Fruit fly (Drosophila melanogaster): ENCODE results near the gene Rim.

Gene Rim

dm6 chr3R:17849178-17849577 lies 67.2 kb downstream of the Rim start (continued):
- TF ChIP-seq Atf-2 (GFP tag; optimal IDR thresholded peaks at IDR 0.05) (no peak), BtbVII (GFP tag; optimal IDR thresholded peaks at IDR 0.05) (peak; percentile 7), zf30C (GFP tag; optimal IDR thresholded peaks at IDR 0.05) (peak; percentile 1), pan (optimal IDR thresholded peaks at IDR 0.05) (no peak), pan (GFP tag; optimal IDR thresholded peaks at IDR 0.05 in 1 of 2, IDR thresholded peaks at IDR 0.05 in 1 of 2) (no peak), trem (tag; optimal IDR thresholded peaks at IDR 0.05) (no peak), GATAe (GFP tag; conservative IDR thresholded peaks at IDR 0.05) (no peak), ac (GFP tag; optimal IDR thresholded peaks at IDR 0.05) (no peak), D (optimal IDR thresholded peaks at IDR 0.05) (no peak), D (GFP tag; optimal IDR thresholded peaks at IDR 0.05) (no peak), nom (GFP tag; optimal IDR thresholded peaks at IDR 0.05) (no peak), fd96Cb (tag; optimal IDR thresholded peaks at IDR 0.05) (no peak), lab (GFP tag; optimal IDR thresholded peaks at IDR 0.05) (peak; percentile 30), CG2678 (tag; optimal IDR thresholded peaks at IDR 0.05) (peak; percentile 59), CG2889 (GFP tag; IDR thresholded peaks at IDR 0.05) (no peak), PHDP (tag; optimal IDR thresholded peaks at IDR 0.05) (peak; percentile 34), CG4820 (GFP tag; optimal IDR thresholded peaks at IDR 0.05) (peak; percentile 4), gt (GFP tag; IDR thresholded peaks at IDR 0.05) (no peak), cas (GFP tag; IDR thresholded peaks at IDR 0.05) (no peak), Oli (tag; optimal IDR thresholded peaks at IDR 0.05) (peak; percentile 32), chm (GFP tag; IDR thresholded peaks at IDR 0.05) (no peak), CG7987 (GFP tag; optimal IDR thresholded peaks at IDR 0.05) (no peak), CG16813 (GFP tag; IDR thresholded peaks at IDR 0.05; ENCODE audit: partially characterized antibody) (no peak), row (GFP tag; IDR thresholded peaks at IDR 0.05) (peak; percentile 65; the same call in 2 of the 3 replicates), CG6689 (GFP tag; IDR thresholded peaks at IDR 0.05) (peak; percentile 30; the same call in 1 of the 2 replicates), CG1603 (tag; optimal IDR thresholded peaks at IDR 0.05) (peak; percentile 2), CG3847 (GFP tag; IDR thresholded peaks at IDR 0.05) (no peak), exex (tag; optimal IDR thresholded peaks at IDR 0.05) (no peak), pb (GFP tag; optimal IDR thresholded peaks at IDR 0.05) (no peak), CG15601 (tag; optimal IDR thresholded peaks at IDR 0.05) (no peak), pzg (GFP tag; optimal IDR thresholded peaks at IDR 0.05) (no peak), CG2120 (GFP tag; optimal IDR thresholded peaks at IDR 0.05) (peak; percentile 46), CG10366 (GFP tag; IDR thresholded peaks at IDR 0.05) (no peak; the same call in 1 of the 2 replicates), CG30403 (GFP tag; optimal IDR thresholded peaks at IDR 0.05) (peak; percentile 28), CG4282 (GFP tag; optimal IDR thresholded peaks at IDR 0.05) (no peak), CG18011 (GFP tag; optimal IDR thresholded peaks at IDR 0.05) (no peak), seq (GFP tag; IDR thresholded peaks at IDR 0.05) (no peak), CG6813 (GFP tag; optimal IDR thresholded peaks at IDR 0.05) (no peak), cato (GFP tag; optimal IDR thresholded peaks at IDR 0.05; ENCODE audit: borderline replicate concordance) (no peak), CG10209 (GFP tag; optimal IDR thresholded peaks at IDR 0.05) (peak; percentile 2), tll (GFP tag; optimal IDR thresholded peaks at IDR 0.05) (no peak), sim (GFP tag; IDR thresholded peaks at IDR 0.05) (no peak), hbn (GFP tag; IDR thresholded peaks at IDR 0.05; ENCODE audit: partially characterized antibody) (no peak), Hr3 (GFP tag; optimal IDR thresholded peaks at IDR 0.05) (no peak), Dp (GFP tag; optimal IDR thresholded peaks at IDR 0.05) (no peak), sqz (GFP tag; optimal IDR thresholded peaks at IDR 0.05) (no peak), Hmx (GFP tag; optimal IDR thresholded peaks at IDR 0.05) (no peak), ind (GFP tag; optimal IDR thresholded peaks at IDR 0.05) (no peak), sens (GFP tag) (peak; percentile 74), gem (tag; optimal IDR thresholded peaks at IDR 0.05) (peak; percentile 64), CG12391 (tag; optimal IDR thresholded peaks at IDR 0.05) (peak; percentile 11)
